Fruit fly (Drosophila melanogaster): ENCODE results near the gene Gem4c.
A peak's percentile ranks its signal among the peaks of the same experiment; 100 is the strongest.

Gem4c gene

dm6 chrX:3968346-3969044 lies 23.7 kb downstream of the Gem4c start, which contains the start of gene CG6428 (continued):
- TF ChIP-seq disco-r (GFP tag; optimal IDR thresholded peaks at IDR 0.05) (no peak), fd3F (GFP tag; optimal IDR thresholded peaks at IDR 0.05) (no peak), CG10267 (tag; optimal IDR thresholded peaks at IDR 0.05) (peak; percentile 93), onecut (GFP tag; IDR thresholded peaks at IDR 0.05) (no peak), Nf-YA (GFP tag; IDR thresholded peaks at IDR 0.05) (no peak), CG9932 (GFP tag; IDR thresholded peaks at IDR 0.05) (peak; percentile 78), nerfin-1 (tag; optimal IDR thresholded peaks at IDR 0.05) (peak; percentile 36), CG1603 (tag; optimal IDR thresholded peaks at IDR 0.05) (peak; percentile 61), scrt (GFP tag; optimal IDR thresholded peaks at IDR 0.05) (no peak), Bteb2 (GFP tag; optimal IDR thresholded peaks at IDR 0.05) (no peak), vnd (GFP tag; IDR thresholded peaks at IDR 0.05; ENCODE audit: partially characterized antibody) (peak; percentile 65), CG12942 (GFP tag; optimal IDR thresholded peaks at IDR 0.05) (peak; percentile 42), insv (GFP tag; optimal IDR thresholded peaks at IDR 0.05) (peak in 1 of 2 experiments; percentile 91), CG11247 (GFP tag; IDR thresholded peaks at IDR 0.05) (no peak; the same call in 1 of the 2 replicates), dan (GFP tag; IDR thresholded peaks at IDR 0.05) (no peak), pan (optimal IDR thresholded peaks at IDR 0.05) (no peak), pan (GFP tag; optimal IDR thresholded peaks at IDR 0.05 in 1 of 2, IDR thresholded peaks at IDR 0.05 in 1 of 2) (no peak), Kr (GFP tag; optimal IDR thresholded peaks at IDR 0.05) (no peak), CG13624 (GFP tag; optimal IDR thresholded peaks at IDR 0.05) (peak; percentile 31), tna (GFP tag; IDR thresholded peaks at IDR 0.05; ENCODE audit: partially characterized antibody) (peak; percentile 51; the same call in 1 of the 2 replicates), CG7271 (tag; optimal IDR thresholded peaks at IDR 0.05) (no peak), lab (GFP tag; optimal IDR thresholded peaks at IDR 0.05) (peak; percentile 60), sr (GFP tag; IDR thresholded peaks at IDR 0.05) (no peak), Sin3A (optimal IDR thresholded peaks at IDR 0.05) (no peak), CHES-1-like (GFP tag; optimal IDR thresholded peaks at IDR 0.05) (no peak), CrebB (tag; optimal IDR thresholded peaks at IDR 0.05) (no peak), ttk (GFP tag; IDR thresholded peaks at IDR 0.05) (no peak), pnt (GFP tag; optimal IDR thresholded peaks at IDR 0.05) (no peak), CG34376 (GFP tag; optimal IDR thresholded peaks at IDR 0.05) (peak; percentile 83), fru (optimal IDR thresholded peaks at IDR 0.05) (no peak), CG7556 (GFP tag; optimal IDR thresholded peaks at IDR 0.05) (peak; percentile 44), lov (optimal IDR thresholded peaks at IDR 0.05) (no peak), lov (GFP tag; IDR thresholded peaks at IDR 0.05) (no peak), CG11696 (GFP tag; IDR thresholded peaks at IDR 0.05) (no peak), Hr51 (GFP tag; optimal IDR thresholded peaks at IDR 0.05) (peak in 1 of 2 experiments; percentile 15), zen (tag; optimal IDR thresholded peaks at IDR 0.05) (no peak), Fer3 (tag; optimal IDR thresholded peaks at IDR 0.05) (no peak), Med (GFP tag) (peak; percentile 88), CG11560 (tag; IDR thresholded peaks at IDR 0.05) (0 out of 3 replicates have a peak, but pooled peaks have one; percentile 13), amos (GFP tag; IDR thresholded peaks at IDR 0.05; ENCODE audit: partially characterized antibody) (peak; percentile 57; the same call in 1 of the 2 replicates), CG2199 (GFP tag; IDR thresholded peaks at IDR 0.05) (no peak), CG10654 (GFP tag; optimal IDR thresholded peaks at IDR 0.05) (peak; percentile 32), CG6689 (GFP tag; IDR thresholded peaks at IDR 0.05) (no peak; the same call in 1 of the 2 replicates), nmo (GFP tag; optimal IDR thresholded peaks at IDR 0.05) (peak; percentile 49), CG17829 (tag; optimal IDR thresholded peaks at IDR 0.05) (peak; percentile 37), CG6654 (GFP tag; optimal IDR thresholded peaks at IDR 0.05) (no peak), klu (GFP tag; IDR thresholded peaks at IDR 0.05) (no peak), crc (GFP tag; optimal IDR thresholded peaks at IDR 0.05) (no peak), Dad (GFP tag; optimal IDR thresholded peaks at IDR 0.05) (no peak), Hand (GFP tag; optimal IDR thresholded peaks at IDR 0.05) (peak; percentile 28), CG5245 (GFP tag; optimal IDR thresholded peaks at IDR 0.05) (no peak)
